Fruit fly (Drosophila melanogaster) whole organism, embryonic: ENCODE data around the gene CG43163.
A peak's percentile ranks its signal among the peaks of the same experiment; 100 is the strongest.

Source experiments
- Adf1 ChIP-seq: fragments of 200-800 bp; sonication (Bioruptor generic); IDR thresholded peaks from 2 replicates; pipeline ENCODE4 v1.3.6; 2022; ENCODE audit warnings: missing biosample characterization, missing genetic modification characterization
- CG1024 ChIP-seq: fragments of 200-800 bp; sonication (Bioruptor generic); IDR thresholded peaks from 2 replicates; pipeline ENCODE4 v1.3.6; 2022; ENCODE audit warnings: missing biosample characterization, missing genetic modification characterization
- CG12299 ChIP-seq: fragments of 200-800 bp; sonication (Bioruptor generic); optimal IDR thresholded peaks from 2 replicates; lab custom pipeline; 2018; ENCODE audit warnings: missing biosample characterization, mild to moderate bottlenecking, missing genetic modification characterization
- CG13775 ChIP-seq: fragments of 200-800 bp; sonication (Bioruptor generic); optimal IDR thresholded peaks from 3 replicates; lab custom pipeline; 2017; ENCODE audit warnings: missing biosample characterization, mild to moderate bottlenecking, missing genetic modification characterization
- CG15269 ChIP-seq: fragments of 200-800 bp; sonication (Bioruptor generic); optimal IDR thresholded peaks from 2 replicates; lab custom pipeline; 2018; ENCODE audit warnings: missing biosample characterization, mild to moderate bottlenecking, missing genetic modification characterization, moderate library complexity
- CG1602 ChIP-seq: fragments of 200-800 bp; sonication (Bioruptor generic); optimal IDR thresholded peaks from 3 replicates; lab custom pipeline; 2016; ENCODE audit warnings: missing biosample characterization, missing genetic modification characterization
- CG16815 ChIP-seq: fragments of 200-800 bp; sonication (Bioruptor generic); optimal IDR thresholded peaks from 3 replicates; lab custom pipeline; 2017; ENCODE audit warnings: missing biosample characterization, mild to moderate bottlenecking, missing genetic modification characterization
- CG17829 ChIP-seq: fragments of 200-800 bp; optimal IDR thresholded peaks from 2 replicates; lab custom pipeline; 2019; ENCODE audit warnings: missing biosample characterization, mild to moderate bottlenecking, missing genetic modification characterization, moderate library complexity
- CG17912 ChIP-seq: fragments of 200-800 bp; sonication (Bioruptor generic); optimal IDR thresholded peaks from 2 replicates; lab custom pipeline; 2018; ENCODE audit warnings: missing biosample characterization, mild to moderate bottlenecking, missing genetic modification characterization
- CG1832 ChIP-seq: fragments of 200-800 bp; sonication (Bioruptor generic); optimal IDR thresholded peaks from 2 replicates; lab custom pipeline; 2017; ENCODE audit warnings: missing biosample characterization, mild to moderate bottlenecking, missing genetic modification characterization, inconsistent platforms
- CG18599 ChIP-seq: fragments of 200-800 bp; sonication (Bioruptor generic); optimal IDR thresholded peaks from 3 replicates; lab custom pipeline; 2017; ENCODE audit warnings: missing biosample characterization, missing genetic modification characterization, mild to moderate bottlenecking, moderate library complexity, missing genetic modification reagents
- CG2678 ChIP-seq: fragments of 200-800 bp; sonication (Bioruptor generic); optimal IDR thresholded peaks from 3 replicates; lab custom pipeline; 2019; ENCODE audit warnings: missing biosample characterization, mild to moderate bottlenecking, missing genetic modification characterization, moderate library complexity
- CG2875 ChIP-seq: fragments of 200-800 bp; sonication (Bioruptor generic); optimal IDR thresholded peaks from 2 replicates; lab custom pipeline; 2017; ENCODE audit warnings: missing biosample characterization, mild to moderate bottlenecking, missing genetic modification characterization, missing genetic modification reagents
- CG3995 ChIP-seq: fragments of 200-800 bp; sonication (Bioruptor generic); optimal IDR thresholded peaks from 3 replicates; lab custom pipeline; 2016; ENCODE audit warnings: missing biosample characterization, missing genetic modification characterization
- CG4360 ChIP-seq: fragments of 200-800 bp; sonication (Bioruptor generic); IDR thresholded peaks from 2 replicates; pipeline ENCODE4 v1.3.6; 2022; ENCODE audit warnings: missing biosample characterization, missing genetic modification characterization
- CG5245 ChIP-seq: fragments of 200-800 bp; sonication (Bioruptor generic); optimal IDR thresholded peaks from 3 replicates; lab custom pipeline; 2016; ENCODE audit warnings: missing biosample characterization, missing genetic modification characterization
- CG6654 ChIP-seq: fragments of 200-800 bp; sonication (Bioruptor generic); optimal IDR thresholded peaks from 2 replicates; lab custom pipeline; 2017; ENCODE audit warnings: missing biosample characterization, mild to moderate bottlenecking, missing genetic modification characterization
- CG6683 ChIP-seq: fragments of 200-800 bp; sonication (Bioruptor generic); optimal IDR thresholded peaks from 2 replicates; lab custom pipeline; 2017; ENCODE audit warnings: missing biosample characterization, mild to moderate bottlenecking, missing genetic modification characterization, missing genetic modification reagents
- CG9876 ChIP-seq: fragments of 200-800 bp; sonication (Bioruptor generic); optimal IDR thresholded peaks from 2 replicates; lab custom pipeline; 2016; ENCODE audit warnings: missing biosample characterization, missing genetic modification characterization
- CoRest ChIP-seq: fragments of 200-800 bp; sonication (Bioruptor generic); optimal IDR thresholded peaks from 3 replicates; lab custom pipeline; 2018; ENCODE audit warnings: missing biosample characterization, mild to moderate bottlenecking, missing genetic modification characterization, moderate library complexity
- D19A ChIP-seq: fragments of 200-800 bp; optimal IDR thresholded peaks from 3 replicates; lab custom pipeline; 2019; ENCODE audit warnings: missing biosample characterization, mild to moderate bottlenecking, missing genetic modification characterization, moderate library complexity
- GATAe ChIP-seq: fragments of 200-800 bp; sonication (Bioruptor generic); conservative IDR thresholded peaks from 2 replicates; pipeline ENCODE4 v1.3.6; 2022; ENCODE audit warnings: missing biosample characterization, missing genetic modification characterization
- Hey ChIP-seq: fragments of 200-800 bp; sonication (Bioruptor generic); optimal IDR thresholded peaks from 3 replicates; lab custom pipeline; 2018; ENCODE audit warnings: missing biosample characterization, mild to moderate bottlenecking, missing genetic modification characterization
- Hr78 ChIP-seq, 2 experiments: fragments of 200-800 bp in 1 of 2; fragments of >200 bp in 1 of 2; sonication (Bioruptor generic) in 1 of 2; optimal IDR thresholded peaks; 2 replicates each; lab custom pipeline; 2017 to 2019; ENCODE audit warnings: missing biosample characterization in 2 of 2, missing genetic modification characterization in 2 of 2, mild to moderate bottlenecking in 1 of 2, moderate library complexity in 1 of 2
- MESR4 ChIP-seq: fragments of 200-800 bp; sonication (Bioruptor generic); optimal IDR thresholded peaks from 2 replicates; lab custom pipeline; 2018; ENCODE audit warnings: missing biosample characterization, mild to moderate bottlenecking, missing genetic modification characterization, moderate library complexity
- Mad ChIP-seq: fragments of 200-800 bp; sonication (Bioruptor generic); optimal IDR thresholded peaks from 2 replicates; lab custom pipeline; 2016; ENCODE audit warnings: missing biosample characterization, missing genetic modification characterization
- Max ChIP-seq: fragments of 200-800 bp; sonication (Bioruptor generic); optimal IDR thresholded peaks from 2 replicates; lab custom pipeline; 2016; ENCODE audit warnings: missing biosample characterization, mild to moderate bottlenecking, missing genetic modification characterization
- NFAT ChIP-seq: fragments of 200-800 bp; sonication (Bioruptor generic); IDR thresholded peaks from 2 replicates; pipeline ENCODE4 v1.3.6; 2022; ENCODE audit warnings: missing biosample characterization, missing genetic modification characterization
- NK7.1 ChIP-seq: fragments of 200-800 bp; sonication (Bioruptor generic); optimal IDR thresholded peaks from 3 replicates; lab custom pipeline; 2016; ENCODE audit warnings: missing biosample characterization, missing genetic modification characterization
- Optix ChIP-seq: fragments of 200-800 bp; sonication (Bioruptor generic); IDR thresholded peaks from 3 replicates; pipeline ENCODE4 v1.3.6; 2022; ENCODE audit warnings: missing biosample characterization, missing genetic modification characterization
- amos ChIP-seq: fragments of 200-800 bp; sonication (Bioruptor generic); IDR thresholded peaks from 2 replicates; pipeline ENCODE4 v1.3.6; 2022; ENCODE audit warnings: missing biosample characterization, missing genetic modification characterization; ENCODE audit not compliant: partially characterized antibody
- aop ChIP-seq: fragments of 200-800 bp; sonication (Bioruptor generic); IDR thresholded peaks from 2 replicates; pipeline ENCODE4 v1.3.6; 2022; ENCODE audit warnings: missing biosample characterization, missing genetic modification characterization
- cato ChIP-seq: fragments of 200-800 bp; sonication (Bioruptor generic); optimal IDR thresholded peaks from 2 replicates; lab custom pipeline; 2016; ENCODE audit warnings: missing biosample characterization, missing genetic modification characterization, borderline replicate concordance
- chif ChIP-seq, 2 experiments: fragments of 200-800 bp; sonication (Bioruptor generic); optimal IDR thresholded peaks; 3 replicates each; lab custom pipeline; 2016; ENCODE audit warnings: missing biosample characterization in 2 of 2, missing genetic modification characterization in 2 of 2
- da ChIP-seq: fragments of 200-800 bp; sonication (Bioruptor generic); optimal IDR thresholded peaks from 2 replicates; lab custom pipeline; 2016; ENCODE audit warnings: missing biosample characterization, missing genetic modification characterization
- disco-r ChIP-seq: fragments of 200-800 bp; sonication (Bioruptor generic); optimal IDR thresholded peaks from 2 replicates; lab custom pipeline; 2016; ENCODE audit warnings: missing biosample characterization, missing genetic modification characterization
- ems ChIP-seq: fragments of 200-800 bp; sonication (Bioruptor generic); optimal IDR thresholded peaks from 3 replicates; lab custom pipeline; 2016; ENCODE audit warnings: missing biosample characterization, missing genetic modification characterization
- ewg ChIP-seq: fragments of 200-800 bp; sonication (Bioruptor generic); optimal IDR thresholded peaks from 3 replicates; lab custom pipeline; 2017; ENCODE audit warnings: mild to moderate bottlenecking, missing biosample characterization, missing genetic modification reagents, missing genetic modification characterization
- fru ChIP-seq: fragments of >200 bp; optimal IDR thresholded peaks from 2 replicates; lab custom pipeline; 2017
- grau ChIP-seq: fragments of 200-800 bp; optimal IDR thresholded peaks from 3 replicates; lab custom pipeline; 2019; ENCODE audit warnings: missing biosample characterization, mild to moderate bottlenecking, missing genetic modification characterization, moderate library complexity
- inv ChIP-seq: fragments of 200-800 bp; sonication (Bioruptor generic); IDR thresholded peaks from 2 replicates; pipeline ENCODE4 v1.3.6; 2022; ENCODE audit warnings: missing biosample characterization, missing genetic modification characterization; ENCODE audit not compliant: partially characterized antibody
- lab ChIP-seq: fragments of 200-800 bp; sonication (Bioruptor generic); optimal IDR thresholded peaks from 3 replicates; lab custom pipeline; 2017; ENCODE audit warnings: missing biosample characterization, missing genetic modification characterization, mild to moderate bottlenecking, moderate library complexity, missing genetic modification reagents
- maf-S ChIP-seq: fragments of 200-800 bp; sonication (Bioruptor generic); optimal IDR thresholded peaks from 2 replicates; lab custom pipeline; 2016; ENCODE audit warnings: missing biosample characterization, missing genetic modification characterization
- odd ChIP-seq: fragments of 200-800 bp; sonication (Bioruptor generic); optimal IDR thresholded peaks from 2 replicates; lab custom pipeline; 2017; ENCODE audit warnings: missing biosample characterization, mild to moderate bottlenecking, missing genetic modification characterization
- p53 ChIP-seq: fragments of 200-800 bp; sonication (Bioruptor generic); optimal IDR thresholded peaks from 2 replicates; lab custom pipeline; 2016; ENCODE audit warnings: missing biosample characterization, missing genetic modification characterization
- pb ChIP-seq: fragments of 200-800 bp; sonication (Bioruptor generic); optimal IDR thresholded peaks from 3 replicates; lab custom pipeline; 2016; ENCODE audit warnings: missing biosample characterization, missing genetic modification characterization
- pita ChIP-seq: fragments of 200-800 bp; sonication (Bioruptor generic); optimal IDR thresholded peaks from 2 replicates; lab custom pipeline; 2017; ENCODE audit warnings: missing biosample characterization, mild to moderate bottlenecking, missing genetic modification characterization
- pros ChIP-seq: fragments of 200-800 bp; sonication (Bioruptor generic); optimal IDR thresholded peaks from 3 replicates; lab custom pipeline; 2019; ENCODE audit warnings: missing biosample characterization, mild to moderate bottlenecking, missing genetic modification characterization, moderate library complexity
- ranshi ChIP-seq: fragments of 200-800 bp; sonication (Bioruptor generic); IDR thresholded peaks from 2 replicates; pipeline ENCODE4 v1.3.6; 2022; ENCODE audit warnings: missing biosample characterization, missing genetic modification characterization
- repo ChIP-seq: fragments of 200-800 bp; sonication (Bioruptor generic); optimal IDR thresholded peaks from 2 replicates; lab custom pipeline; 2016; ENCODE audit warnings: missing biosample characterization, missing genetic modification characterization
- scrt ChIP-seq: fragments of 200-800 bp; sonication (Bioruptor generic); optimal IDR thresholded peaks from 2 replicates; lab custom pipeline; 2018; ENCODE audit warnings: missing biosample characterization, mild to moderate bottlenecking, missing genetic modification characterization, moderate library complexity
- sima ChIP-seq: fragments of 200-800 bp; sonication (Bioruptor generic); optimal IDR thresholded peaks from 2 replicates; lab custom pipeline; 2016; ENCODE audit warnings: missing biosample characterization, missing genetic modification characterization

CG43163 gene

DNA sequence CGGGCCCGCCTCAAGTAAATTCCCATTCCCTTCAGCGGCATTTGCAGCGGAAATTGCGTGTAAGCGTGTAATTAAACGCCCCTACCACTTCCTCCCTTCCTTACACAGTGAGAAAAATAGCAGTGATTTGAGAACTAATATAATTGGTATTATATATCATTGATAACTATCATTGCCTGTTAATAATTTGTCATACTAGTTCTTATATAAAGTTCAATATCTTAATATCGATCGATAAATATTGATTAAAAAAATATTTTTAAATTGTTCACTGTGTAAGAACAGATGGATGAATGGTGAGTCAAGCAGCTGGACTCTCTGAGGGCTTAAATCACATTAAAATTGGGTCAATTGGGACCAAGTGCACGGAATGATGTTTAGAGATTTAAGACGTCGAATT is 61.9 kb downstream of the CG43163 start (continued):
- no peak for TF ChIP-seq CG9876 (GFP tag; lab: Kevin White, UChicago)
- TF ChIP-seq maf-S (GFP tag; lab: Kevin White, UChicago): no peak
- TF ChIP-seq CG17912: no peak
- no peak for TF ChIP-seq CG6683
- TF ChIP-seq CG15269: peak; percentile 18
- no peak for TF ChIP-seq da (GFP tag; lab: Kevin White, UChicago)
- TF ChIP-seq CG2875 (GFP tag; lab: Kevin White, UChicago): no peak
- no peak for TF ChIP-seq pros
- TF ChIP-seq grau (tag; lab: Kevin White, UChicago): peak; percentile 39
- no peak for TF ChIP-seq aop
- no peak for TF ChIP-seq GATAe (GFP tag; lab: Robert Waterston, UW)
- TF ChIP-seq Adf1 (GFP tag; lab: Robert Waterston, UW): no peak
- no peak for TF ChIP-seq CG1602 (GFP tag; lab: Kevin White, UChicago)
- TF ChIP-seq CG4360 (GFP tag; lab: Robert Waterston, UW): no peak
- no peak for TF ChIP-seq CG12299
- no peak for TF ChIP-seq ranshi (GFP tag; lab: Robert Waterston, UW)
- no peak for TF ChIP-seq CG1024 (GFP tag; lab: Robert Waterston, UW)
- TF ChIP-seq Hr78 (GFP tag; optimal IDR thresholded peaks at IDR 0.05; lab: Kevin White, UChicago): no peak
- no peak for TF ChIP-seq ewg (GFP tag; lab: Kevin White, UChicago)
- TF ChIP-seq CG13775: no peak
- peak; percentile 20 for TF ChIP-seq CoRest (tag; lab: Kevin White, UChicago)
- no peak for TF ChIP-seq NK7.1 (GFP tag; lab: Kevin White, UChicago)
- peak; percentile 76 for TF ChIP-seq CG17829 (tag; lab: Kevin White, UChicago)
- TF ChIP-seq pita: no peak
- no peak for TF ChIP-seq inv (GFP tag; lab: Robert Waterston, UW)
- peak; percentile 66 for TF ChIP-seq D19A (tag; lab: Kevin White, UChicago)
- TF ChIP-seq amos (GFP tag; lab: Robert Waterston, UW): no peak
- TF ChIP-seq NFAT (GFP tag; lab: Robert Waterston, UW): no peak
- no peak for TF ChIP-seq Optix (GFP tag; lab: Robert Waterston, UW)
- TF ChIP-seq repo: no peak
- TF ChIP-seq MESR4 (GFP tag; lab: Kevin White, UChicago): no peak
- TF ChIP-seq scrt: no peak
- peak; percentile 64 for TF ChIP-seq CG18599 (GFP tag; lab: Kevin White, UChicago)
- peak; percentile 67 for TF ChIP-seq CG2678 (tag; lab: Kevin White, UChicago)
- TF ChIP-seq fru (lab: Kevin White, UChicago): no peak
- no peak for TF ChIP-seq chif (GFP tag; optimal IDR thresholded peaks at IDR 0.05; lab: Kevin White, UChicago)
- TF ChIP-seq disco-r (GFP tag; lab: Kevin White, UChicago): no peak
- TF ChIP-seq Max (GFP tag; lab: Kevin White, UChicago): peak; percentile 31
- TF ChIP-seq CG3995 (GFP tag; lab: Kevin White, UChicago): no peak
- no peak for TF ChIP-seq pb (GFP tag; lab: Kevin White, UChicago)
- no peak for TF ChIP-seq sima (GFP tag; lab: Kevin White, UChicago)
- peak; percentile 68 for TF ChIP-seq lab (GFP tag; lab: Kevin White, UChicago)
- TF ChIP-seq cato: no peak
- peak; percentile 25 for TF ChIP-seq CG5245
- no peak for TF ChIP-seq Mad (GFP tag; lab: Kevin White, UChicago)
- no peak for TF ChIP-seq CG6654 (GFP tag; lab: Kevin White, UChicago)
- no peak for TF ChIP-seq ems (GFP tag; lab: Kevin White, UChicago)
- no peak for TF ChIP-seq CG16815 (GFP tag; lab: Kevin White, UChicago)
- TF ChIP-seq CG1832 (GFP tag; lab: Kevin White, UChicago): no peak
- no peak for TF ChIP-seq Hey (tag; lab: Kevin White, UChicago)
- TF ChIP-seq odd (GFP tag; lab: Kevin White, UChicago): no peak
- no peak for TF ChIP-seq p53 (GFP tag; lab: Kevin White, UChicago)
